Worm (Caenorhabditis elegans): ENCODE measurements around the gene Y97E10AL.1.
A peak's percentile ranks its signal among the peaks of the same experiment; 100 is the strongest.

- peak; percentile 6 for TF ChIP-seq pqm-1 (tag; optimal IDR thresholded peaks at IDR 0.05)
- no peak for TF ChIP-seq skn-1 (tag; optimal IDR thresholded peaks at IDR 0.05)
- peak; percentile 76 for TF ChIP-seq pha-4 (tag; optimal IDR thresholded peaks at IDR 0.05)
- no peak for TF ChIP-seq aly-2 (tag; optimal IDR thresholded peaks at IDR 0.05)
- TF ChIP-seq tbx-2 (tag; optimal IDR thresholded peaks at IDR 0.05): no peak
- no peak for TF ChIP-seq egl-27 (tag; optimal IDR thresholded peaks at IDR 0.05)
- no peak for TF ChIP-seq nhr-237 (tag; optimal IDR thresholded peaks at IDR 0.05)
- TF ChIP-seq mdl-1 (tag; optimal IDR thresholded peaks at IDR 0.05): no peak
- no peak for TF ChIP-seq jun-1 (tag; optimal IDR thresholded peaks at IDR 0.05)
- no peak for TF ChIP-seq ZK546.5 (tag; optimal IDR thresholded peaks at IDR 0.05)
Measured at ce11 chrV:7955168-7955567, 30.8 kb upstream of the Y97E10AL.1 start, which contains the start of gene F26D11.12.

All from whole organism, L3 larva.